Worm (Caenorhabditis elegans) whole organism, L4 larva: ENCODE results near the gene Y49F6A.5.
A peak's percentile ranks its signal among the peaks of the same experiment; 100 is the strongest.

ENCODE experiments used
- F44E2.7 ChIP-seq: fragments of 200-800 bp; sonication (Bioruptor generic); IDR thresholded peaks from 2 replicates; pipeline ENCODE4 v2.1.2; 2022; ENCODE audit warnings: missing genetic modification characterization, missing compliant biosample characterization
- Y5F2A.4 ChIP-seq: fragments of 200-800 bp; sonication (Bioruptor generic); optimal IDR thresholded peaks from 2 replicates; lab custom pipeline; 2018; ENCODE audit warnings: mild to moderate bottlenecking, missing genetic modification characterization, missing compliant biosample characterization
- Y75B8A.6 ChIP-seq: fragments of 200-800 bp; sonication (Bioruptor generic); IDR thresholded peaks from 2 replicates; pipeline ENCODE4 v1.3.6; 2022; ENCODE audit warnings: missing genetic modification reagents, missing genetic modification characterization, missing compliant biosample characterization
- ZK337.2 ChIP-seq: fragments of 200-800 bp; sonication (Bioruptor generic); IDR thresholded peaks from 2 replicates; pipeline ENCODE4 v1.3.6; 2022; ENCODE audit warnings: missing genetic modification reagents, missing genetic modification characterization, missing compliant biosample characterization
- ZK546.5 ChIP-seq, 2 experiments: sonication (generic microtip); optimal IDR thresholded peaks; 2 replicates each; lab custom pipeline; 2017; ENCODE audit warnings: missing biosample characterization in 2 of 2, missing genetic modification characterization in 2 of 2
- ama-1 ChIP-seq: fragments of 150-350 bp; optimal IDR thresholded peaks from 2 replicates; lab custom pipeline; 2014; ENCODE audit warnings: inconsistent platforms, mixed read lengths
- ceh-28 ChIP-seq: fragments of 150-350 bp; optimal IDR thresholded peaks from 2 replicates; lab custom pipeline; 2014; ENCODE audit warnings: missing biosample characterization, missing genetic modification reagents, missing genetic modification characterization
- ceh-32 ChIP-seq: sonication (generic microtip); optimal IDR thresholded peaks from 2 replicates; lab custom pipeline; 2016; ENCODE audit warnings: mild to moderate bottlenecking, missing genetic modification characterization, missing compliant biosample characterization; ENCODE audit not compliant: poor library complexity
- ceh-44 ChIP-seq: fragments of 200-800 bp; sonication (Bioruptor generic); IDR thresholded peaks from 2 replicates; pipeline ENCODE4 v1.3.6; 2022; ENCODE audit warnings: missing genetic modification reagents, missing genetic modification characterization, missing compliant biosample characterization
- cey-2 ChIP-seq: sonication (generic microtip); optimal IDR thresholded peaks from 3 replicates; lab custom pipeline; 2017; ENCODE audit warnings: missing genetic modification characterization, mild to moderate bottlenecking, missing compliant biosample characterization, antibody characterized with exemption, borderline replicate concordance; ENCODE audit not compliant: insufficient read depth
- daf-12 ChIP-seq: fragments of 150-350 bp; optimal IDR thresholded peaks from 2 replicates; lab custom pipeline; 2014; ENCODE audit warnings: missing biosample characterization, missing genetic modification reagents, missing genetic modification characterization
- daf-16 ChIP-seq, 3 experiments: sonication (generic microtip); optimal IDR thresholded peaks; 2 replicates each; lab custom pipeline; 2016 to 2017; ENCODE audit warnings: missing genetic modification characterization in 3 of 3, missing genetic modification reagents in 3 of 3, mild to moderate bottlenecking in 2 of 3, missing compliant biosample characterization in 2 of 3, missing biosample characterization in 1 of 3, moderate library complexity in 1 of 3
- dpl-1 ChIP-seq: fragments of 150-350 bp; optimal IDR thresholded peaks from 2 replicates; lab custom pipeline; 2014; ENCODE audit warnings: missing biosample characterization, missing genetic modification reagents, missing genetic modification characterization
- duxl-1 ChIP-seq: sonication (generic microtip); optimal IDR thresholded peaks from 2 replicates; lab custom pipeline; 2016; ENCODE audit warnings: mild to moderate bottlenecking, missing genetic modification characterization, moderate library complexity, missing compliant biosample characterization; ENCODE audit not compliant: poor library complexity
- hlh-11 ChIP-seq: fragments of 200-800 bp; sonication (Bioruptor generic); optimal IDR thresholded peaks from 2 replicates; lab custom pipeline; 2018; ENCODE audit warnings: mild to moderate bottlenecking, missing genetic modification characterization, missing compliant biosample characterization
- lim-7 ChIP-seq: fragments of 200-800 bp; sonication (Bioruptor generic); IDR thresholded peaks from 2 replicates; pipeline ENCODE4 v1.3.6; 2022; ENCODE audit warnings: missing genetic modification characterization, missing compliant biosample characterization
- lin-29 ChIP-seq: fragments of 200-800 bp; sonication (Bioruptor generic); IDR thresholded peaks from 2 replicates; pipeline ENCODE4 v1.3.6; 2022; ENCODE audit warnings: missing genetic modification reagents, missing genetic modification characterization, missing compliant biosample characterization
- lin-38 ChIP-seq: fragments of 200-800 bp; sonication (Bioruptor generic); IDR thresholded peaks from 2 replicates; pipeline ENCODE4 v1.3.6; 2022; ENCODE audit warnings: missing genetic modification reagents, missing genetic modification characterization, missing compliant biosample characterization
- mes-2 ChIP-seq: sonication (generic microtip); optimal IDR thresholded peaks from 2 replicates; lab custom pipeline; 2016; ENCODE audit warnings: missing genotype, mild to moderate bottlenecking, missing genetic modification characterization, missing compliant biosample characterization; ENCODE audit not compliant: poor library complexity, severe bottlenecking
- nhr-102 ChIP-seq: sonication (generic microtip); optimal IDR thresholded peaks from 2 replicates; lab custom pipeline; 2016; ENCODE audit warnings: mild to moderate bottlenecking, missing genetic modification characterization, moderate library complexity, missing compliant biosample characterization
- nhr-25 ChIP-seq: sonication (generic microtip); optimal IDR thresholded peaks from 2 replicates; lab custom pipeline; 2017; ENCODE audit warnings: missing genetic modification characterization, mild to moderate bottlenecking, missing compliant biosample characterization, antibody characterized with exemption, moderate library complexity, borderline replicate concordance; ENCODE audit not compliant: insufficient read depth
- nhr-76 ChIP-seq: fragments of 150-350 bp; optimal IDR thresholded peaks from 2 replicates; lab custom pipeline; 2014; ENCODE audit warnings: missing biosample characterization, missing genetic modification characterization
- pha-4 ChIP-seq, 2 experiments: fragments of 150-350 bp in 1 of 2; fragments of 200-800 bp in 1 of 2; sonication (Bioruptor generic) in 1 of 2; IDR thresholded peaks in 1 of 2; optimal IDR thresholded peaks in 1 of 2; 2 replicates each; pipeline versions ENCODE4 v1.3.6 to Lab custom; 2014 to 2022; ENCODE audit warnings: missing genetic modification characterization in 2 of 2, missing genetic modification reagents in 2 of 2, missing biosample characterization in 1 of 2, missing compliant biosample characterization in 1 of 2
- php-3 ChIP-seq: fragments of 200-800 bp; sonication (Bioruptor generic); IDR thresholded peaks from 2 replicates; pipeline ENCODE4 v1.3.6; 2022; ENCODE audit warnings: missing genetic modification reagents, missing genetic modification characterization, missing compliant biosample characterization
- pqm-1 ChIP-seq: sonication (generic microtip); optimal IDR thresholded peaks from 2 replicates; lab custom pipeline; 2017; ENCODE audit warnings: missing biosample characterization, missing genetic modification characterization
- set-16 ChIP-seq: fragments of 200-800 bp; sonication (Bioruptor generic); IDR thresholded peaks from 2 replicates; pipeline ENCODE4 v1.3.6; 2022; ENCODE audit warnings: missing genetic modification reagents, missing genetic modification characterization, missing compliant biosample characterization
- skn-1 ChIP-seq: fragments of 150-350 bp; optimal IDR thresholded peaks from 2 replicates; lab custom pipeline; 2014; ENCODE audit warnings: missing biosample characterization, missing genetic modification characterization
- spr-1 ChIP-seq: sonication (generic microtip); optimal IDR thresholded peaks from 2 replicates; lab custom pipeline; 2016; ENCODE audit warnings: mild to moderate bottlenecking, missing genetic modification characterization, missing compliant biosample characterization
- tra-1 ChIP-seq: fragments of 200-800 bp; sonication (Bioruptor generic); IDR thresholded peaks from 2 replicates; pipeline ENCODE4 v1.3.6; 2022; ENCODE audit warnings: missing genetic modification reagents, missing genetic modification characterization, missing compliant biosample characterization
- unc-62 ChIP-seq, 3 experiments: fragments of 150-350 bp in 1 of 3; sonication (generic microtip); optimal IDR thresholded peaks in 2 of 3; peaks in 1 of 3; 1 replicate in 1 of 3; 2 replicates in 2 of 3; lab custom pipeline; 2014 to 2017; ENCODE audit warnings: missing biosample characterization in 3 of 3, missing genetic modification characterization in 3 of 3, missing genetic modification reagents in 3 of 3, missing genotype in 1 of 3
- zag-1 ChIP-seq: fragments of 150-350 bp; optimal IDR thresholded peaks from 2 replicates; lab custom pipeline; 2014; ENCODE audit warnings: missing biosample characterization, missing genetic modification characterization
- zfp-3 ChIP-seq: fragments of 200-800 bp; sonication (Bioruptor generic); conservative IDR thresholded peaks from 2 replicates; pipeline ENCODE4 v1.3.6; 2022; ENCODE audit warnings: missing genetic modification reagents, missing genetic modification characterization, missing compliant biosample characterization
- ztf-7 ChIP-seq: fragments of 150-350 bp; optimal IDR thresholded peaks from 2 replicates; lab custom pipeline; 2014; ENCODE audit warnings: missing biosample characterization, missing genetic modification characterization

Y49F6A.5 gene

ce11 chrII:3641197-3641596 lies 31.5 kb upstream of the Y49F6A.5 start, which contains the start of gene M151.1:
TSS of gene M151.1 (plus strand) at chrII:3641497.
- TF ChIP-seq pqm-1 (tag; lab: Kevin White, UChicago) (no peak), set-16 (GFP tag; lab: Robert Waterston, UW) (no peak), ama-1 (lab: Kevin White, UChicago) (no peak), dpl-1 (no peak)

DNA sequence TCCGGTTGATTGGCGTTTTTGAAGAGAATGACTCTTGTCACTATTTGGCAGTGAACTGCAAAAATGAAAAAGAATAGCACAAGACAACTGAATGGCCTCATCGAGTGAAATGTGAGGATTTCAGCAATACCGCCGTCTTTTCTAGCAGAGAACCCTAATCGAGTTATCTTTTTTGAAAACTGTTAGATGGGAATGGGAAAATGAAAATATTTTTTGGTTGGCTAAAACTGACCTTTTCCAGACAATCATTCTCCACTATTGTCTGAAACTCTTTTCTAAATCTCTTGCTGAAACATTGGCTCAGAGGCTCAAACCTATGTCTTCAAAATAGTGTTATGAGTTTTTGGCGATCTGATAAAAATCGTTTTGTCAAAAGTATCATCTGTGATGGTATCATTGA lies 30.5 kb upstream of the Y49F6A.5 start, which contains the start of gene M151.10:
Gene M151.10 (minus strand): TSS at position 101 of the 400 bp plus-strand sequence.
- TF ChIP-seq skn-1 (tag; lab: Kevin White, UChicago), result no peak
- TF ChIP-seq dpl-1, result no peak
- TF ChIP-seq ceh-28, result no peak
- no peak for TF ChIP-seq hlh-11 (tag; lab: Kevin White, UChicago)
- TF ChIP-seq duxl-1 (tag; lab: Kevin White, UChicago), result no peak
- no peak for TF ChIP-seq F44E2.7 (GFP tag; lab: Robert Waterston, UW)
- no peak for TF ChIP-seq pha-4 (GFP tag; IDR thresholded peaks at IDR 0.05; lab: Robert Waterston, UW)
- TF ChIP-seq pha-4 (tag; optimal IDR thresholded peaks at IDR 0.05; lab: Kevin White, UChicago), result no peak
- TF ChIP-seq nhr-76 (tag; lab: Kevin White, UChicago), result no peak
- no peak for TF ChIP-seq tra-1 (GFP tag; lab: Robert Waterston, UW)
- TF ChIP-seq ZK546.5 (tag; optimal IDR thresholded peaks at IDR 0.05; lab: Kevin White, UChicago), result no peak
- no peak for TF ChIP-seq daf-16 (GFP tag; optimal IDR thresholded peaks at IDR 0.05; lab: Kevin White, UChicago)
- no peak for TF ChIP-seq daf-16 (tag; optimal IDR thresholded peaks at IDR 0.05; lab: Kevin White, UChicago)
- no peak for TF ChIP-seq php-3 (GFP tag; lab: Robert Waterston, UW)
- no peak for TF ChIP-seq ztf-7 (tag; lab: Kevin White, UChicago)
- no peak for TF ChIP-seq lim-7 (GFP tag; lab: Robert Waterston, UW)
- no peak for TF ChIP-seq lin-29
- no peak for TF ChIP-seq cey-2 (tag; lab: Kevin White, UChicago)
- no peak for TF ChIP-seq ceh-32 (tag; lab: Kevin White, UChicago)
- TF ChIP-seq set-16 (GFP tag; lab: Robert Waterston, UW), result no peak
- no peak for TF ChIP-seq ZK337.2 (GFP tag; lab: Robert Waterston, UW)
- no peak for TF ChIP-seq Y75B8A.6 (GFP tag; lab: Robert Waterston, UW)

- no peak for TF ChIP-seq mes-2 (tag; lab: Kevin White, UChicago)
- TF ChIP-seq daf-12 (tag; lab: Kevin White, UChicago), result no peak
- TF ChIP-seq zfp-3 (GFP tag; lab: Robert Waterston, UW), result no peak
- no peak for TF ChIP-seq spr-1 (tag; lab: Kevin White, UChicago)
- no peak for TF ChIP-seq Y5F2A.4 (GFP tag; lab: Kevin White, UChicago)
- TF ChIP-seq nhr-25 (tag; lab: Kevin White, UChicago), result no peak
- TF ChIP-seq ceh-44 (GFP tag; lab: Robert Waterston, UW), result no peak
- TF ChIP-seq pqm-1 (tag; lab: Kevin White, UChicago), result no peak
- TF ChIP-seq zag-1, result no peak
- TF ChIP-seq ceh-32 (tag; lab: Kevin White, UChicago), result no peak
- no peak for TF ChIP-seq lin-38 (GFP tag; lab: Robert Waterston, UW)
Observed at ce11 chrII:3639238-3639637, 29.6 kb upstream of the Y49F6A.5 start, which contains the start of gene fbxb-31. TSS of gene fbxb-31 (minus strand) at chrII:3639338.

ce11 chrII:3634765-3635164 lies 25.1 kb upstream of the Y49F6A.5 start:
- TF ChIP-seq nhr-102 (tag; lab: Kevin White, UChicago), result no peak
- no peak for TF ChIP-seq lin-38 (GFP tag; lab: Robert Waterston, UW)
- no peak for TF ChIP-seq pqm-1 (tag; lab: Kevin White, UChicago)
- TF ChIP-seq unc-62 (GFP tag; optimal IDR thresholded peaks at IDR 0.05 in 1 of 2; lab: Kevin White, UChicago), result peak in 1 of 2 experiments; percentile 82
- no peak for TF ChIP-seq unc-62 (tag; optimal IDR thresholded peaks at IDR 0.05; lab: Kevin White, UChicago)
